Worm (Caenorhabditis elegans): Measurements from ENCODE around the gene sri-33.
"Not testable (repeated sequence)": the region's sequence is repeated elsewhere in the genome, so short reads cannot be mapped to it uniquely, and the experiment has no call there.

DNA sequence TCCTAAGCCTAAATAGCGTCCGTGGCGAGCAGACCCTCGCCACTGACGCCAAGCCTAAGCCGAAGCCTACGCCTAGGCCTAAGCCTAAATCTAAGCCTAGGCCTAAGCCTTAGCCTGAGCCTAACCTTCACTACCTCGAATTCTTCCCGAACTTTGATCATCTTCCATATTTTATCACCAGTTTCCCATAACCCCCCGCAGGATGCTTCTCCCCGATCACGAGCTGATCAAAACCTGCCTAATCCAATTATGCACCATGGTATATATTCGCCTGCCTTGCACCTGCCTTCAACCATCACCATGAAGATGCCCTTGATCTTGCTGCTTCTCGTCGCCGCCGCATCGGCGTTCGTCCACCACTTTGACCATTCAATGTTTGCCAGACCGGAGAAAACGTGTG, 29.9 kb downstream of the sri-33 start, which contains the start of gene ins-31:
- not testable (repeated sequence) for TF ChIP-seq zip-5, pros-1, elt-2 (tag; optimal IDR thresholded peaks at IDR 0.05)
